Worm (Caenorhabditis elegans): ENCODE measurements around the gene col-125.
"Not testable (repeated sequence)": the region's sequence is repeated elsewhere in the genome, so short reads cannot be mapped to it uniquely, and the experiment has no call there.

The col-125 gene

ce11 chrIV:11263101-11263500, 37.8 kb downstream of the col-125 start, which contains the start of gene col-126:
TSS of gene col-126 (plus strand) at chrIV:11263401.
- TF ChIP-seq hmg-20 (GFP tag; IDR thresholded peaks at IDR 0.05); gei-17 (GFP tag; optimal IDR thresholded peaks at IDR 0.05); ztf-3 (GFP tag; optimal IDR thresholded peaks at IDR 0.05): not testable (repeated sequence)

DNA sequence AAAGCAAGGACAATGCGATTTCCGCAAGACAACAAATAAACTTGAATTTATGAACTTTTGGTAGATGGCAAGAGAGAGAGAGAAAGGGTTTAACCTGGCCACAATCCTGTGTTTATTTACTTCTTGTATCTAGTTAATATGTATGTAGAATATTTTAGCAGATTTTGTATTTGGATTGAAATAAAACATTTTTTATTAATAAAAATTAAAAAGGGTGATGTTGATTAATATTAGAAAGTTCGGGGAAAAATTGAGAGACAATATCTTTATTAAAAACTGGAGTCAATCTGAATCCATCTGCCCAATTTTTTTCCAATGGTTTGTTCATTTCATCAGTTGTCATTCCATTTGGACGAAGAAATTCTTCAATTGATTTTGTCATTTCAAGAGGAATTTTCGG, 40.8 kb downstream of the col-125 start, which contains the start of gene col-127:
TSS of gene col-127 (minus strand) at position 101 of the 400 bp plus-strand sequence.
- TF ChIP-seq lin-40 (tag; optimal IDR thresholded peaks at IDR 0.05), result no peak
- no peak for TF ChIP-seq mes-4 (tag; optimal IDR thresholded peaks at IDR 0.05)
- TF ChIP-seq lsy-27 (tag; optimal IDR thresholded peaks at IDR 0.05; ENCODE audit: borderline replicate concordance, insufficient read depth), result no peak
- no peak for TF ChIP-seq repo-1 (tag; optimal IDR thresholded peaks at IDR 0.05)
- TF ChIP-seq sptf-2 (GFP tag; optimal IDR thresholded peaks at IDR 0.05), result no peak
- TF ChIP-seq ets-4 (GFP tag; optimal IDR thresholded peaks at IDR 0.05), result no peak
- no peak for TF ChIP-seq xnd-1 (tag; optimal IDR thresholded peaks at IDR 0.05)
- TF ChIP-seq snpc-3.4 (tag; optimal IDR thresholded peaks at IDR 0.05), result no peak

ce11 chrIV:11269483-11269882, 44.2 kb downstream of the col-125 start:
- no peak for TF ChIP-seq F57A8.1 (GFP tag; optimal IDR thresholded peaks at IDR 0.05)
- TF ChIP-seq attf-6 (GFP tag; IDR thresholded peaks at IDR 0.05), result no peak
- TF ChIP-seq snpc-4 (GFP tag; optimal IDR thresholded peaks at IDR 0.05), result no peak
- TF ChIP-seq snpc-4 (tag; optimal IDR thresholded peaks at IDR 0.05), result no peak
- no peak for TF ChIP-seq F52B5.7 (tag; optimal IDR thresholded peaks at IDR 0.05)
- no peak for TF ChIP-seq B0019.2 (GFP tag; conservative IDR thresholded peaks at IDR 0.05)
- no peak for TF ChIP-seq gei-17 (GFP tag; optimal IDR thresholded peaks at IDR 0.05)
- no peak for TF ChIP-seq rcor-1 (GFP tag; IDR thresholded peaks at IDR 0.05)
- no peak for TF ChIP-seq bed-2 (GFP tag; IDR thresholded peaks at IDR 0.05)
- TF ChIP-seq K12H6.12 (tag; optimal IDR thresholded peaks at IDR 0.05), result no peak
- TF ChIP-seq akir-1 (GFP tag; optimal IDR thresholded peaks at IDR 0.05), result no peak

- TF ChIP-seq ztf-18 (tag; optimal IDR thresholded peaks at IDR 0.05) (no peak), lin-40 (tag; optimal IDR thresholded peaks at IDR 0.05) (no peak), snpc-1.1 (tag; optimal IDR thresholded peaks at IDR 0.05; ENCODE audit: insufficient read depth) (no peak), Y53G8AR.9 (GFP tag; conservative IDR thresholded peaks at IDR 0.05) (no peak)
These were observed 46.0 kb downstream of the col-125 start, which contains the start of gene nhr-7 for ce11 chrIV:11271262-11271661. TSS of gene nhr-7 (minus strand) at chrIV:11271362.

- TF ChIP-seq attf-5 (GFP tag; optimal IDR thresholded peaks at IDR 0.05) (no peak), attf-6 (GFP tag; IDR thresholded peaks at IDR 0.05) (no peak), mxl-1 (tag; optimal IDR thresholded peaks at IDR 0.05) (no peak), K12H6.12 (tag; optimal IDR thresholded peaks at IDR 0.05) (no peak), Y79H2A.3 (GFP tag; conservative IDR thresholded peaks at IDR 0.05) (no peak), F49E8.2 (tag; optimal IDR thresholded peaks at IDR 0.05; ENCODE audit: insufficient read depth) (no peak), sdz-38 (tag; optimal IDR thresholded peaks at IDR 0.05) (no peak), nfya-1 (tag; optimal IDR thresholded peaks at IDR 0.05; ENCODE audit: borderline replicate concordance, insufficient read depth) (no peak), ztf-25 (GFP tag; IDR thresholded peaks at IDR 0.05) (no peak), F33H1.4 (GFP tag; IDR thresholded peaks at IDR 0.05) (no peak), nfya-2 (GFP tag; IDR thresholded peaks at IDR 0.05) (no peak), B0035.1 (tag; optimal IDR thresholded peaks at IDR 0.05) (no peak), egrh-3 (GFP tag; IDR thresholded peaks at IDR 0.05) (no peak), tlf-1 (GFP tag; optimal IDR thresholded peaks at IDR 0.05) (no peak), athp-1 (tag; optimal IDR thresholded peaks at IDR 0.05) (no peak), akir-1 (GFP tag; optimal IDR thresholded peaks at IDR 0.05) (no peak), lin-54 (GFP tag; optimal IDR thresholded peaks at IDR 0.05) (no peak), cebp-1 (GFP tag; IDR thresholded peaks at IDR 0.05) (no peak), cebp-1 (tag; optimal IDR thresholded peaks at IDR 0.05) (no peak), fkh-3 (tag; optimal IDR thresholded peaks at IDR 0.05) (no peak)
These were observed 47.8 kb downstream of the col-125 start, which contains the start of gene gtl-2 for ce11 chrIV:11273151-11273550. TSS of gene gtl-2 (plus strand) at chrIV:11273451.

All from whole organism, young adult.